Fruit fly (Drosophila melanogaster): Measurements from ENCODE around the gene CG18598.

CG18598 gene

DNA sequence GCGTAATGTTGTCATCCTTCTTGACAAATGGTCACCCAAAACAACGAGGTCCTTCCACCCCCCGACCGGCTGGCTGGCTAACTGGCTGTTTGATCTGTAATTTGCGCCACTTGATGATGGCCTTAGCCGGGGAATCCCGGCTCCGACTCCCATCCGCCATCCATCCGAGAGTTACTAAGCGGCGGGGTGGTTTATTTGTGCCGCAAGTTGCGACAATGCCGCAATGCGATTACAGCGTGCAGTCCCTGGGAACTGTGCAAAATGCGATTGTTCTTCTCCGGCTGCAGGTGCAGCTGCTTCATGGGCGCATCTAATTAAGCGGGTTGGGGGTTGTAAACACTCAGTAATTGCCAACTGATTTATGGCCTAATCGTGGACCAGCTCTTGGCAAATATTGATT is 9.1 kb downstream of the CG18598 start:
- TF ChIP-seq h (optimal IDR thresholded peaks at IDR 0.05), result no peak
- TF ChIP-seq Myc (optimal IDR thresholded peaks at IDR 0.05), result no peak
- no peak for TF ChIP-seq psq (optimal IDR thresholded peaks at IDR 0.05)
- no peak for TF ChIP-seq Sin3A (optimal IDR thresholded peaks at IDR 0.05)
- TF ChIP-seq ttk (optimal IDR thresholded peaks at IDR 0.05), result no peak
- no peak for TF ChIP-seq insv (optimal IDR thresholded peaks at IDR 0.05)

DNA sequence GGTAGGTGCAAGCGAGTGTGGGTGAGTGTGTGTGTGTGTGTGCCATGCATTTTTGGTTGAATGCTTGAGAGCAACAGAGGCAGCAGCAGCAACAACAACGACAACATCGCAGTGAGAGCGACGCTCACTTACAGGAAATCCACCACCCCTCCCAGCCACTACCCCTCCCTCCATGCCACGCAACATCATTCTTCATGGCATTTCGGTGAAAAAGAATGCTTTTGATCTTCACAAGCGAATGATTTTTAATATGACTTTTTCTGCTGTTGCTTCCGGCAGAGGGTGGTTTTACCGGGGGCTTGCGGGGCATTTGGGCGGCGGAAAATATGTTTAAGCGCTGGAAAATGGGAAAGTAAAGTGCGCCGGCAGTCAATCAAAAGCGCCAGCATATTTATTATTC is 10.7 kb downstream of the CG18598 start:
- no peak for TF ChIP-seq psq (optimal IDR thresholded peaks at IDR 0.05)
- TF ChIP-seq Sin3A (optimal IDR thresholded peaks at IDR 0.05), result no peak
- no peak for TF ChIP-seq insv (optimal IDR thresholded peaks at IDR 0.05)
- no peak for TF ChIP-seq Myc (optimal IDR thresholded peaks at IDR 0.05)
- TF ChIP-seq h (optimal IDR thresholded peaks at IDR 0.05), result no peak
- TF ChIP-seq ttk (optimal IDR thresholded peaks at IDR 0.05), result no peak

DNA sequence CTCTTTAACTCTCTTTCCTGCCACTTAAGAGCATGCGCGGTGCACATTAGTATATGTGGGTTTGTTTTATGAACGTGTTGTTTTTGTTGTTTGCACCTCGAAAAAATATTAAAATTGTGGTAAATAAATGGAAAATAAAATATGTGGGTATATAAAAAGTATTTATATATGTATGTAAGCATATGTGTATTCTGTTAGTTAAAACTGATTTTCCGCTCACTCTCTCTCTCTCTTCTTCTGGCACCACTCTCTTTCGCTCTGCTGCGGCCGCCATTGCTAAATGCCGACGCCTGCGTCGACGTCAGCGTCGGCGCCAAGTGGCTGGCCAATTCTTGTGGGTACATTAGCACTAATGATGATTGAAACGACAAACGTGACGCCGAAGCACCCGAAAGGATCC is 14.4 kb downstream of the CG18598 start:
- TF ChIP-seq Myc (optimal IDR thresholded peaks at IDR 0.05), result no peak
- no peak for TF ChIP-seq Sin3A (optimal IDR thresholded peaks at IDR 0.05)
- no peak for TF ChIP-seq psq (optimal IDR thresholded peaks at IDR 0.05)
- no peak for TF ChIP-seq h (optimal IDR thresholded peaks at IDR 0.05)
- no peak for TF ChIP-seq ttk (optimal IDR thresholded peaks at IDR 0.05)
- TF ChIP-seq insv (optimal IDR thresholded peaks at IDR 0.05), result no peak

dm6 chr3R:18266665-18267064 is 15.8 kb downstream of the CG18598 start:
- no peak for TF ChIP-seq ttk (optimal IDR thresholded peaks at IDR 0.05)
- no peak for TF ChIP-seq psq (optimal IDR thresholded peaks at IDR 0.05)
- TF ChIP-seq Myc (optimal IDR thresholded peaks at IDR 0.05), result no peak
- no peak for TF ChIP-seq Sin3A (optimal IDR thresholded peaks at IDR 0.05)
- TF ChIP-seq insv (optimal IDR thresholded peaks at IDR 0.05), result no peak
- TF ChIP-seq h (optimal IDR thresholded peaks at IDR 0.05), result no peak

DNA sequence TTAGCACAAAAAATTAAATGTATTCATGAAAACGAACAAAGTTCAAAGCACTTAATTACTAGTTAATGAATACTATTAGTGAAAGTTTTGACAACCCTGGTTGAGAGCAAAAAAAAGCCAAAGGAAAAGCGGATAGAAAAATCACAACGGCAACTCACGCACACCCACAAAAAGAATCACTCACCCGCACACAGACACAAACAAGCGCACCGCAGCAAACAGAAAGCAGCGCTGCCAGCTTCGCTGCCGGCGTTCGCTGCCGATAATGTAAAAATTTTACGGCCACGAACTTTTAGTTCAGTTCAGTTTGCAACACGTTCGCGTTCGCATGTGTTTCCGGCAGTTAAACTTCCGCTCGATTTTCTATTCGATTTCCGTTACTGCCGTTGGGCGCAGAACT is 16.6 kb downstream of the CG18598 start, which contains the start of gene CG18599:
Gene CG18599, plus strand, starts transcription at position 301 of the 400 bp plus-strand sequence.
- no peak for TF ChIP-seq ttk (optimal IDR thresholded peaks at IDR 0.05)
- TF ChIP-seq Sin3A (optimal IDR thresholded peaks at IDR 0.05), result no peak
- no peak for TF ChIP-seq insv (optimal IDR thresholded peaks at IDR 0.05)
- TF ChIP-seq Myc (optimal IDR thresholded peaks at IDR 0.05), result no peak
- no peak for TF ChIP-seq h (optimal IDR thresholded peaks at IDR 0.05)
- no peak for TF ChIP-seq psq (optimal IDR thresholded peaks at IDR 0.05)

DNA sequence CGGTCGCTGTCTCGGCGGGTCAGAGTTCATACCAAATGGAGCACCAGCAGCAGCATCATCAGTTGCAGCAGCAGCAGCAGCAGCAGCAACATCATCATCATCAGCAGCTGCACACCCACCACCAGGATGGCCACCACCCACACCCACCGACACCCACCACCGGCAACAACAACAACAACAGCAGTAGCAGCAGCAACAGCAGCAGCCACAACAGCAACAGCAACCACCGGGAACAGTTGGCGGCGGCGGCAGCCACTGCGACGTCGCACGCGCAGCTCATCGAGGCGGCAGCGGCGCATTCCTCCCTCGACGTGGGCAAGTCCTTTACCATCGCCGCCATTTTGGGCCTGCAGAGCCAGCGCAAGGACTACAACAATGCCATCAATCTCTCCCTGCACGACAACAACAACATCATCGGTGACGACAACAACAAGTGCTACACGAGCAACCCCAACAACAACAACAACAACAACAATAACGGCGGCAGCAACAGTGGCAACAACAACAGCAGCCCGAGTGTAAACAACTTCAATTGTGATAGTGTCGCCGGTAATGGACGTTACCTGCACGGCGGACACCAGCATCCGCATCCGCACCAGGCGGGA is 18.9 kb downstream of the CG18598 start:
- no peak for TF ChIP-seq Sin3A (optimal IDR thresholded peaks at IDR 0.05)
- no peak for TF ChIP-seq ttk (optimal IDR thresholded peaks at IDR 0.05)
- TF ChIP-seq psq (optimal IDR thresholded peaks at IDR 0.05), result no peak
- no peak for TF ChIP-seq Myc (optimal IDR thresholded peaks at IDR 0.05)
- TF ChIP-seq insv (optimal IDR thresholded peaks at IDR 0.05), result no peak
- TF ChIP-seq h (optimal IDR thresholded peaks at IDR 0.05), result no peak

- no peak for TF ChIP-seq Sin3A (optimal IDR thresholded peaks at IDR 0.05)
- no peak for TF ChIP-seq ttk (optimal IDR thresholded peaks at IDR 0.05)
- no peak for TF ChIP-seq h (optimal IDR thresholded peaks at IDR 0.05)
- no peak for TF ChIP-seq psq (optimal IDR thresholded peaks at IDR 0.05)
- no peak for TF ChIP-seq Myc (optimal IDR thresholded peaks at IDR 0.05)
Measured at dm6 chr3R:18274328-18275098, 23.6 kb downstream of the CG18598 start, which contains the start of the genes Vps39 and eIF1A. Gene Vps39, minus strand, starts transcription at chr3R:18274446. Gene eIF1A, plus strand, starts transcription at chr3R:18274665.

DNA sequence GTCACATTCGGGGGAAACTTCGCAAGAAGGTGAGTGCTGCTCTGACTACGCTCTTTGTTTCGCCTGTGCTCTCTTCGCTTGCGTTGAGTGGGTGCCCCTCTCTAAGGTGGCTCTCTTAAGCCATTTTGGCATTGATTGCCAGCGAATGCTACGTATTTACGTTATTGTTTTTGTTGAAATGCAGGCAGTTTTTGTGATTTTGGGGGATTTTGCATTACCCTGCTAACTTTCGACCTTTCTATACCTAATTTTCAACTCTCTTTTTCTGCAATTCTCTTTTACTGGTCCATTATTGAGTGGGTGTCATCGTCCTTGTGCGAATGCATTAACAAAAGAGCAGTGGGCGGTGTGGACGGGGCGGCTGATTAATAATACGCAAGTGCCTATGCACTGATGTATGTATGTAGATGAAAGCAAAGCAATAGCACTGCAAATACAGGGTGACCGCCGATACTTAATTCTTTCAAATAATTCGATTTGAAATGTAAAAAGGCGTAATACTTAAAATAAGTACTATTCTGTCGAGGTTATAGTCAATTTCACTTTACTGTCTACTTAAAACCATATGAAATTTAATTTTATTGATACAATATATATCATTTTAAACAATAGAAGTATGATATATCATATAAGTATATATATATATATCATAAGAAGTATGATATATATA is 24.3 kb downstream of the CG18598 start:
- TF ChIP-seq h (optimal IDR thresholded peaks at IDR 0.05) (no peak), Myc (optimal IDR thresholded peaks at IDR 0.05) (no peak), insv (optimal IDR thresholded peaks at IDR 0.05) (no peak), psq (optimal IDR thresholded peaks at IDR 0.05) (no peak), Sin3A (optimal IDR thresholded peaks at IDR 0.05) (no peak), ttk (optimal IDR thresholded peaks at IDR 0.05) (no peak)

dm6 chr3R:18276688-18277087 is 25.8 kb downstream of the CG18598 start:
- no peak for TF ChIP-seq psq (optimal IDR thresholded peaks at IDR 0.05)
- no peak for TF ChIP-seq h (optimal IDR thresholded peaks at IDR 0.05)
- TF ChIP-seq Sin3A (optimal IDR thresholded peaks at IDR 0.05), result no peak
- TF ChIP-seq ttk (optimal IDR thresholded peaks at IDR 0.05), result no peak
- no peak for TF ChIP-seq insv (optimal IDR thresholded peaks at IDR 0.05)

DNA sequence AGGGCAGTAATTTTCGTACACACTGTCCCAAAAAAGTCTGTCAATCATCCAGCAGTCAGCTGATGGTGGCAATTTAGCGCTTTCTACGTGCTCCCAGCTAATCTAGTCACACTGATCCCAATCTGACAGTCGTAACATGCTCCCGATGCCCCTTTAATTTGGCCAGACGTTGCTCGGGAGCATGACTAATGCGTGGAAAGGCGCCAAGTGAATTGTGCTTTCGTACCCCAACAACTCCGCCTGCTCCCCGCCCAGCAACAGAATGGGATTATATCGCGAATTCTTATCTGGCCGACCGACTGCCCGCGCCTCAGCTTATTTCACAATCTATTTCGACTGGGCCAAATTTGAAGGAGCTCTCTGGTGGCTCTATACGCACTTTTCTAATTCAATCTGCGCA is 26.5 kb downstream of the CG18598 start:
- TF ChIP-seq h (optimal IDR thresholded peaks at IDR 0.05) (no peak), psq (optimal IDR thresholded peaks at IDR 0.05) (no peak), insv (optimal IDR thresholded peaks at IDR 0.05) (no peak), Sin3A (optimal IDR thresholded peaks at IDR 0.05) (no peak), Myc (optimal IDR thresholded peaks at IDR 0.05) (no peak), ttk (optimal IDR thresholded peaks at IDR 0.05) (no peak)

- TF ChIP-seq ttk (optimal IDR thresholded peaks at IDR 0.05) (no peak), Myc (optimal IDR thresholded peaks at IDR 0.05) (no peak), h (optimal IDR thresholded peaks at IDR 0.05) (no peak), Sin3A (optimal IDR thresholded peaks at IDR 0.05) (no peak), psq (optimal IDR thresholded peaks at IDR 0.05) (no peak), insv (optimal IDR thresholded peaks at IDR 0.05) (no peak)
Measured at dm6 chr3R:18279494-18279893, 28.6 kb downstream of the CG18598 start, which contains the start of gene CG7142. Gene CG7142, minus strand, starts transcription at chr3R:18279522.

dm6 chr3R:18280133-18280532 is 29.2 kb downstream of the CG18598 start:
- no peak for TF ChIP-seq h (optimal IDR thresholded peaks at IDR 0.05)
- TF ChIP-seq Myc (optimal IDR thresholded peaks at IDR 0.05), result no peak
- TF ChIP-seq insv (optimal IDR thresholded peaks at IDR 0.05), result no peak
- TF ChIP-seq psq (optimal IDR thresholded peaks at IDR 0.05), result no peak
- no peak for TF ChIP-seq ttk (optimal IDR thresholded peaks at IDR 0.05)
- no peak for TF ChIP-seq Sin3A (optimal IDR thresholded peaks at IDR 0.05)
